Worm (Caenorhabditis elegans): Measurements from ENCODE around the gene mth-1.

The mth-1 gene

DNA sequence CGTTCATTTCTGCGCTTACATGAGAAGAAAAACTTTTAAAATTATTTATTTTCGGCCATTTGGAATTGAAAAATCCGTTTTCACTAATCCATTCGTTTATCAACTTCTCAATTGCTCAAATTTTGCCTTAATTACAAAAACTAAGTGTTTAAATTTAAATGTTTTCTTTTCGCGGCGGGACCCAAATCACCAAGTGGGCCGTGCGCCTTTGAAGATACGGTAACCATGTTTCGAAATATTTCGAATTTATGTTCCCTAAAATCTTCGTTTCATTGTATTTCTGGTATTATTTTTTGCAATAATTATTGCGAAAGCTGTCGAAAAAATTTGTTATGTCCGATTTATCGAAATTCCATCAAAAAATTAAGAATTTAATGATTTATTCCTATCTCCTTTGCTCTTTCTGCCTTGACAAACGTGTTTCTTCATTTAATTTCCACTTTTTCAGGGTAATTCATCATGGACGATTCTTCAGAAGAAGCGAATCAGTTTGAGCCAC, 23.1 kb upstream of the mth-1 start, which contains the start of gene C16A11.4 (continued):
- no peak for TF ChIP-seq nfya-2 (GFP tag; IDR thresholded peaks at IDR 0.05)
- peak; percentile 87 for TF ChIP-seq xnd-1 (tag; optimal IDR thresholded peaks at IDR 0.05)
- no peak for TF ChIP-seq ztf-3 (GFP tag; optimal IDR thresholded peaks at IDR 0.05)
- TF ChIP-seq ceh-79 (tag; optimal IDR thresholded peaks at IDR 0.05): no peak
- TF ChIP-seq bed-1 (GFP tag; IDR thresholded peaks at IDR 0.05): no peak
- no peak for TF ChIP-seq Y79H2A.3 (GFP tag; conservative IDR thresholded peaks at IDR 0.05)
- no peak for TF ChIP-seq egl-18 (GFP tag; IDR thresholded peaks at IDR 0.05)
- no peak for TF ChIP-seq ZK185.1 (tag; optimal IDR thresholded peaks at IDR 0.05; ENCODE audit: poor library complexity, severe bottlenecking)
- TF ChIP-seq ztf-18 (tag; optimal IDR thresholded peaks at IDR 0.05): no peak
- no peak for TF ChIP-seq sptf-2 (GFP tag; optimal IDR thresholded peaks at IDR 0.05)
- TF ChIP-seq F22D6.2 (tag; optimal IDR thresholded peaks at IDR 0.05): no peak
- TF ChIP-seq snpc-3.4 (tag; optimal IDR thresholded peaks at IDR 0.05): peak; percentile 70
- no peak for TF ChIP-seq Y67H2A.10 (GFP tag; conservative IDR thresholded peaks at IDR 0.05)
- no peak for TF ChIP-seq ceh-91 (GFP tag; IDR thresholded peaks at IDR 0.05)
- TF ChIP-seq akir-1 (GFP tag; optimal IDR thresholded peaks at IDR 0.05): no peak
- TF ChIP-seq aptf-2 (GFP tag; conservative IDR thresholded peaks at IDR 0.05): no peak
- TF ChIP-seq K11D2.4 (GFP tag; IDR thresholded peaks at IDR 0.05): no peak
- TF ChIP-seq F39B2.1 (GFP tag; IDR thresholded peaks at IDR 0.05): no peak
- no peak for TF ChIP-seq hlh-26 (GFP tag; conservative IDR thresholded peaks at IDR 0.05)
- no peak for TF ChIP-seq snpc-1.1 (tag; optimal IDR thresholded peaks at IDR 0.05; ENCODE audit: insufficient read depth)
- TF ChIP-seq ztf-22 (GFP tag; optimal IDR thresholded peaks at IDR 0.05): no peak
- TF ChIP-seq F37B4.10 (GFP tag; IDR thresholded peaks at IDR 0.05): no peak
- TF ChIP-seq pha-4 (tag; optimal IDR thresholded peaks at IDR 0.05): no peak
- no peak for TF ChIP-seq mcd-1 (GFP tag; IDR thresholded peaks at IDR 0.05)
- no peak for TF ChIP-seq ztf-6 (GFP tag; IDR thresholded peaks at IDR 0.05)
- TF ChIP-seq hmg-1.2 (GFP tag; IDR thresholded peaks at IDR 0.05): no peak
- TF ChIP-seq B0035.1 (tag; optimal IDR thresholded peaks at IDR 0.05): no peak
- no peak for TF ChIP-seq aptf-3 (GFP tag; IDR thresholded peaks at IDR 0.05)
- TF ChIP-seq nfya-1 (tag; optimal IDR thresholded peaks at IDR 0.05; ENCODE audit: borderline replicate concordance, insufficient read depth): no peak
- TF ChIP-seq Y53F4B.3 (GFP tag; IDR thresholded peaks at IDR 0.05): no peak
- peak; percentile 31 for TF ChIP-seq F49E8.2 (tag; optimal IDR thresholded peaks at IDR 0.05; ENCODE audit: insufficient read depth)
- TF ChIP-seq him-1 (tag; optimal IDR thresholded peaks at IDR 0.05): no peak
- no peak for TF ChIP-seq ceh-58 (GFP tag; IDR thresholded peaks at IDR 0.05)
- no peak for TF ChIP-seq fkh-3 (tag; optimal IDR thresholded peaks at IDR 0.05)
- TF ChIP-seq mxl-1 (tag; optimal IDR thresholded peaks at IDR 0.05): no peak
- no peak for TF ChIP-seq madf-3 (GFP tag; IDR thresholded peaks at IDR 0.05)
- no peak for TF ChIP-seq B0019.2 (GFP tag; conservative IDR thresholded peaks at IDR 0.05)
- TF ChIP-seq dpff-1 (tag; optimal IDR thresholded peaks at IDR 0.05): no peak
- no peak for TF ChIP-seq lsy-27 (tag; optimal IDR thresholded peaks at IDR 0.05; ENCODE audit: borderline replicate concordance, insufficient read depth)
- peak; percentile 86 for TF ChIP-seq madf-6 (GFP tag; IDR thresholded peaks at IDR 0.05)
- TF ChIP-seq T26A5.8 (tag; optimal IDR thresholded peaks at IDR 0.05): no peak
- no peak for TF ChIP-seq Y95B8A.8 (GFP tag; IDR thresholded peaks at IDR 0.05)
- no peak for TF ChIP-seq hrde-1 (tag; optimal IDR thresholded peaks at IDR 0.05; ENCODE audit: borderline replicate concordance)
- TF ChIP-seq lin-35 (GFP tag; optimal IDR thresholded peaks at IDR 0.05): no peak
- no peak for TF ChIP-seq F55B11.4 (tag; optimal IDR thresholded peaks at IDR 0.05; ENCODE audit: borderline replicate concordance, insufficient read depth)
- TF ChIP-seq lsl-1 (GFP tag; optimal IDR thresholded peaks at IDR 0.05): peak; percentile 84
- TF ChIP-seq nhr-80 (tag; optimal IDR thresholded peaks at IDR 0.05): no peak
- TF ChIP-seq ztf-26 (tag; optimal IDR thresholded peaks at IDR 0.05): no peak
